Worm (Caenorhabditis elegans): ENCODE results near the gene pxl-1.

pxl-1 gene

ce11 chrIII:5882284-5882683 is 13.5 kb downstream of the pxl-1 start (continued):
- TF ChIP-seq cebp-1 (GFP tag; IDR thresholded peaks at IDR 0.05) (no peak), cebp-1 (tag; optimal IDR thresholded peaks at IDR 0.05) (no peak), ztf-28 (GFP tag; IDR thresholded peaks at IDR 0.05) (no peak), Y53F4B.3 (GFP tag; IDR thresholded peaks at IDR 0.05) (no peak), ceh-40 (GFP tag; IDR thresholded peaks at IDR 0.05) (no peak), lin-54 (GFP tag; optimal IDR thresholded peaks at IDR 0.05) (no peak), fkh-3 (tag; optimal IDR thresholded peaks at IDR 0.05) (no peak), F23B12.7 (tag; optimal IDR thresholded peaks at IDR 0.05; ENCODE audit: insufficient read depth) (no peak), ceh-79 (tag; optimal IDR thresholded peaks at IDR 0.05) (no peak), sea-2 (GFP tag; IDR thresholded peaks at IDR 0.05) (no peak), nfyb-1 (GFP tag; IDR thresholded peaks at IDR 0.05) (no peak), unc-130 (GFP tag; optimal IDR thresholded peaks at IDR 0.05) (no peak), madf-6 (GFP tag; IDR thresholded peaks at IDR 0.05) (peak; percentile 57; the same call in 1 of the 2 replicates), tbp1 (GFP tag; optimal IDR thresholded peaks at IDR 0.05) (no peak), F37B4.10 (GFP tag; IDR thresholded peaks at IDR 0.05) (no peak), pbrm-1 (GFP tag; IDR thresholded peaks at IDR 0.05) (0 out of 2 replicates have a peak, but pooled peaks have one; percentile 34), ceh-58 (GFP tag; IDR thresholded peaks at IDR 0.05) (no peak), T07F8.4 (tag; optimal IDR thresholded peaks at IDR 0.05) (no peak), Y95B8A.8 (GFP tag; IDR thresholded peaks at IDR 0.05) (no peak), ztf-25 (GFP tag; IDR thresholded peaks at IDR 0.05) (no peak), madf-10 (tag; optimal IDR thresholded peaks at IDR 0.05) (no peak), Y53G8AR.9 (GFP tag; conservative IDR thresholded peaks at IDR 0.05) (no peak), athp-1 (tag; optimal IDR thresholded peaks at IDR 0.05) (peak; percentile 39), B0035.1 (tag; optimal IDR thresholded peaks at IDR 0.05) (no peak), attf-5 (GFP tag; optimal IDR thresholded peaks at IDR 0.05) (no peak), rec-8 (tag; optimal IDR thresholded peaks at IDR 0.05) (no peak), ekl-4 (GFP tag; IDR thresholded peaks at IDR 0.05) (0 out of 2 replicates have a peak, but pooled peaks have one; percentile 28), F33H1.4 (GFP tag; IDR thresholded peaks at IDR 0.05) (no peak), ztf-6 (GFP tag; IDR thresholded peaks at IDR 0.05) (no peak), ets-4 (GFP tag; optimal IDR thresholded peaks at IDR 0.05) (no peak), sdz-38 (tag; optimal IDR thresholded peaks at IDR 0.05) (no peak), hlh-12 (tag; optimal IDR thresholded peaks at IDR 0.05) (no peak), F52B5.7 (tag; optimal IDR thresholded peaks at IDR 0.05) (peak; percentile 14), aptf-3 (GFP tag; IDR thresholded peaks at IDR 0.05) (no peak), ztf-22 (GFP tag; optimal IDR thresholded peaks at IDR 0.05) (no peak), F49E8.2 (tag; optimal IDR thresholded peaks at IDR 0.05; ENCODE audit: insufficient read depth) (no peak), T26A5.8 (tag; optimal IDR thresholded peaks at IDR 0.05) (no peak), snpc-1.1 (tag; optimal IDR thresholded peaks at IDR 0.05; ENCODE audit: insufficient read depth) (no peak), madf-8 (GFP tag; conservative IDR thresholded peaks at IDR 0.05) (no peak), nhr-120 (GFP tag; IDR thresholded peaks at IDR 0.05) (no peak), attf-6 (GFP tag; IDR thresholded peaks at IDR 0.05) (no peak), lin-40 (tag; optimal IDR thresholded peaks at IDR 0.05) (no peak), ceh-27 (GFP tag; optimal IDR thresholded peaks at IDR 0.05) (no peak), rcor-1 (GFP tag; IDR thresholded peaks at IDR 0.05) (no peak), egrh-3 (GFP tag; IDR thresholded peaks at IDR 0.05) (no peak), bed-1 (GFP tag; IDR thresholded peaks at IDR 0.05) (no peak)

Data from whole organism, young adult.